Worm (Caenorhabditis elegans) whole organism, young adult: ENCODE results near the gene Y5H2A.1.

Experiments
- B0261.1 ChIP-seq: sonication (generic microtip); optimal IDR thresholded peaks from 2 replicates; lab custom pipeline; 2016; ENCODE audit warnings: mild to moderate bottlenecking, missing genetic modification characterization, moderate library complexity, missing compliant biosample characterization
- F49E8.2 ChIP-seq: sonication (generic microtip); optimal IDR thresholded peaks from 3 replicates; lab custom pipeline; 2017; ENCODE audit warnings: missing genetic modification characterization, mild to moderate bottlenecking, missing compliant biosample characterization, antibody characterized with exemption, moderate library complexity; ENCODE audit not compliant: insufficient read depth
- Y56A3A.18 ChIP-seq: fragments of 200-800 bp; sonication (Bioruptor generic); IDR thresholded peaks from 2 replicates; pipeline ENCODE4 v1.3.6; 2022; ENCODE audit warnings: missing genetic modification reagents, missing genetic modification characterization, missing compliant biosample characterization
- ama-1 ChIP-seq, 3 experiments: fragments of 150-350 bp in 1 of 3; sonication (generic microtip) in 2 of 3; optimal IDR thresholded peaks; 2 replicates each; lab custom pipeline; 2014 to 2018; ENCODE audit warnings: missing biosample characterization in 2 of 3, missing genetic modification characterization in 2 of 3, missing genetic modification reagents in 2 of 3
- bed-2 ChIP-seq: fragments of 200-800 bp; sonication (Bioruptor generic); IDR thresholded peaks from 2 replicates; pipeline ENCODE4 v1.3.6; 2022; ENCODE audit warnings: missing genetic modification reagents, missing genetic modification characterization, missing compliant biosample characterization
- dpff-1 ChIP-seq: sonication (generic microtip); optimal IDR thresholded peaks from 2 replicates; lab custom pipeline; 2017; ENCODE audit warnings: mild to moderate bottlenecking, missing genetic modification characterization, missing compliant biosample characterization
- hsf-1 ChIP-seq: fragments of 200-800 bp; sonication (Bioruptor generic); IDR thresholded peaks from 2 replicates; pipeline ENCODE4 v1.3.6; 2022; ENCODE audit warnings: missing genetic modification reagents, missing genetic modification characterization, missing compliant biosample characterization
- let-526 ChIP-seq: fragments of 200-800 bp; sonication (Bioruptor generic); IDR thresholded peaks from 2 replicates; pipeline ENCODE4 v1.3.6; 2022; ENCODE audit warnings: missing genetic modification reagents, missing genetic modification characterization, missing compliant biosample characterization
- madf-6 ChIP-seq: fragments of 200-800 bp; sonication (Bioruptor generic); IDR thresholded peaks from 2 replicates; pipeline ENCODE4 v1.3.6; 2022; ENCODE audit warnings: missing genetic modification reagents, missing genetic modification characterization, missing compliant biosample characterization
- mxl-1 ChIP-seq: sonication (generic microtip); optimal IDR thresholded peaks from 2 replicates; lab custom pipeline; 2016; ENCODE audit warnings: missing genetic modification characterization, missing compliant biosample characterization
- nfya-1 ChIP-seq: sonication (generic microtip); optimal IDR thresholded peaks from 2 replicates; lab custom pipeline; 2017; ENCODE audit warnings: antibody characterized with exemption, missing compliant biosample characterization, missing genetic modification characterization, borderline replicate concordance; ENCODE audit not compliant: insufficient read depth
- nhr-80 ChIP-seq: sonication (generic microtip); optimal IDR thresholded peaks from 2 replicates; lab custom pipeline; 2016; ENCODE audit warnings: missing genetic modification characterization, missing compliant biosample characterization
- unc-130 ChIP-seq: sonication (generic microtip); optimal IDR thresholded peaks from 2 replicates; lab custom pipeline; 2016; ENCODE audit warnings: missing genetic modification reagents, missing genetic modification characterization, missing compliant biosample characterization

DNA sequence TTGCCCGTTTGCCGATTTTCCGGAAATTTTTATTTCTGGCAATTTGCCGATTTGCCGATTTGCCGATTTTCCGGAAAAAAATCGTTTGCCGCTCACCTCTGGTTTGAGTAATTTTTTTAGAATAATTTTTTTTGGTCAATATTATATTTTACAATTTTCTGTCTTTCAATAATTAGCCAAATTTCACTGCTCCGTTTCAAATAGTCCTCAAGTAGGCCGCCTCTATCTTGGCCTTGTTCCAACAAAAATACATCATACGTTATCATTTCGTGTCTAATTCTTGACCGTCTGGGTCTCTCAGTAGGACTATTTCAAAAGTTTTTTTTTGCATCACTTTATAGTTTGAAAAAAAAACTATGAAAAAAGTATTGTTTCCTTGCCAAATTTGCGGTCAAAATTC, 20.6 kb upstream of the Y5H2A.1 start, which contains the start of gene nhr-115:
- no peak for TF ChIP-seq let-526 (GFP tag; lab: Robert Waterston, UW)
- TF ChIP-seq Y56A3A.18 (GFP tag; lab: Robert Waterston, UW) = no peak
- no peak for TF ChIP-seq madf-6 (GFP tag; lab: Robert Waterston, UW)
- no peak for TF ChIP-seq unc-130 (GFP tag; lab: Kevin White, UChicago)
- no peak for TF ChIP-seq nfya-1 (tag; lab: Kevin White, UChicago)
- TF ChIP-seq F49E8.2 (tag; lab: Kevin White, UChicago) = no peak
- no peak for TF ChIP-seq dpff-1 (tag; lab: Kevin White, UChicago)
- TF ChIP-seq nhr-80 = peak; percentile 29
- no peak for TF ChIP-seq ama-1 (optimal IDR thresholded peaks at IDR 0.05; lab: Kevin White, UChicago)
- no peak for TF ChIP-seq ama-1 (GFP tag; optimal IDR thresholded peaks at IDR 0.05; lab: Kevin White, UChicago)
- no peak for TF ChIP-seq mxl-1
- TF ChIP-seq hsf-1 (GFP tag; lab: Robert Waterston, UW) = no peak
- TF ChIP-seq B0261.1 = no peak
- TF ChIP-seq bed-2 (GFP tag; lab: Robert Waterston, UW) = no peak
